Worm (Caenorhabditis elegans): Measurements from ENCODE around the gene mrpl-28.

- TF ChIP-seq lin-13 (GFP tag; optimal IDR thresholded peaks at IDR 0.05) (no peak), nhr-77 (tag; optimal IDR thresholded peaks at IDR 0.05) (no peak), egl-27 (tag; optimal IDR thresholded peaks at IDR 0.05) (no peak), ceh-82 (tag; optimal IDR thresholded peaks at IDR 0.05) (no peak), snpc-4 (tag; optimal IDR thresholded peaks at IDR 0.05) (no peak), nhr-10 (tag; optimal IDR thresholded peaks at IDR 0.05) (no peak), ztf-4 (tag; optimal IDR thresholded peaks at IDR 0.05) (no peak), aly-2 (tag; optimal IDR thresholded peaks at IDR 0.05) (no peak), ama-1 (optimal IDR thresholded peaks at IDR 0.05) (no peak), ztf-11 (tag; optimal IDR thresholded peaks at IDR 0.05) (no peak), ztf-1 (GFP tag; conservative IDR thresholded peaks at IDR 0.05) (no peak), nhr-12 (tag; optimal IDR thresholded peaks at IDR 0.05) (no peak)
These were observed 26.0 kb downstream of the mrpl-28 start for ce11 chrII:129770-130169.

All from whole organism, L2 larva.